Worm (Caenorhabditis elegans) whole organism, L1 larva: ENCODE results near the gene C17H12.37.

Experiments used
- C04F5.9 ChIP-seq: sonication (generic microtip); optimal IDR thresholded peaks from 2 replicates; lab custom pipeline; 2016; ENCODE audit warnings: missing genetic modification characterization, missing compliant biosample characterization
- C16A3.4 ChIP-seq: fragments of 150-350 bp; optimal IDR thresholded peaks from 2 replicates; lab custom pipeline; 2014; ENCODE audit warnings: missing biosample characterization, missing genetic modification characterization
- C34B4.2 ChIP-seq: sonication (generic microtip); optimal IDR thresholded peaks from 2 replicates; lab custom pipeline; 2017; ENCODE audit warnings: mild to moderate bottlenecking, missing genetic modification characterization, missing compliant biosample characterization
- F16B12.6 ChIP-seq: fragments of 150-350 bp; optimal IDR thresholded peaks from 2 replicates; lab custom pipeline; 2014; ENCODE audit warnings: missing biosample characterization, missing genetic modification characterization
- Y116A8C.19 ChIP-seq: sonication (generic microtip); optimal IDR thresholded peaks from 2 replicates; lab custom pipeline; 2016; ENCODE audit warnings: missing compliant biosample characterization, missing genetic modification characterization, borderline replicate concordance
- aha-1 ChIP-seq: fragments of 150-350 bp; optimal IDR thresholded peaks from 2 replicates; lab custom pipeline; 2014; ENCODE audit warnings: missing biosample characterization, missing genetic modification characterization
- alr-1 ChIP-seq: fragments of 200-800 bp; sonication (Bioruptor generic); optimal IDR thresholded peaks from 2 replicates; lab custom pipeline; 2018; ENCODE audit warnings: borderline replicate concordance, mild to moderate bottlenecking, missing genetic modification characterization, missing compliant biosample characterization
- ama-1 ChIP-seq: fragments of 150-350 bp; optimal IDR thresholded peaks from 2 replicates; lab custom pipeline; 2014
- blmp-1 ChIP-seq: fragments of 150-350 bp; optimal IDR thresholded peaks from 2 replicates; lab custom pipeline; 2014; ENCODE audit warnings: missing biosample characterization, missing genetic modification characterization
- ceh-63 ChIP-seq: fragments of 200-800 bp; sonication (Bioruptor generic); optimal IDR thresholded peaks from 2 replicates; lab custom pipeline; 2018; ENCODE audit warnings: mild to moderate bottlenecking, missing genetic modification characterization, missing compliant biosample characterization
- ceh-82 ChIP-seq, 3 experiments: fragments of 150-350 bp in 1 of 3; sonication (generic microtip) in 2 of 3; optimal IDR thresholded peaks; 2 replicates each; lab custom pipeline; 2014 to 2017; ENCODE audit warnings: missing biosample characterization in 3 of 3, missing genetic modification characterization in 3 of 3
- ceh-88 ChIP-seq: fragments of 200-800 bp; sonication (Bioruptor generic); IDR thresholded peaks from 2 replicates; pipeline ENCODE4 v1.3.6; 2022; ENCODE audit warnings: missing genetic modification characterization, missing compliant biosample characterization
- ces-1 ChIP-seq: fragments of 150-350 bp; optimal IDR thresholded peaks from 2 replicates; lab custom pipeline; 2014; ENCODE audit warnings: missing biosample characterization, missing genetic modification reagents, missing genetic modification characterization
- dpl-1 ChIP-seq, 3 experiments: fragments of 150-350 bp in 2 of 3; sonication (generic microtip) in 1 of 3; optimal IDR thresholded peaks; 2 replicates each; lab custom pipeline; 2014 to 2017; ENCODE audit warnings: missing biosample characterization in 3 of 3, missing genetic modification characterization in 3 of 3, missing genetic modification reagents in 3 of 3
- dsc-1 ChIP-seq: sonication (generic microtip); optimal IDR thresholded peaks from 2 replicates; lab custom pipeline; 2016; ENCODE audit warnings: mild to moderate bottlenecking, missing genetic modification characterization, missing compliant biosample characterization
- efl-1 ChIP-seq, 4 experiments: fragments of 150-350 bp; optimal IDR thresholded peaks in 3 of 4; peaks in 1 of 4; 1 replicate in 1 of 4; 2 replicates in 3 of 4; lab custom pipeline; 2014; ENCODE audit warnings: missing biosample characterization in 2 of 4, missing genetic modification characterization in 2 of 4, missing genetic modification reagents in 2 of 4
- efl-3 ChIP-seq: fragments of 200-800 bp; sonication (Bioruptor generic); optimal IDR thresholded peaks from 2 replicates; lab custom pipeline; 2018; ENCODE audit warnings: mild to moderate bottlenecking, missing genetic modification characterization, missing compliant biosample characterization
- egl-13 ChIP-seq: sonication (generic microtip); optimal IDR thresholded peaks from 2 replicates; lab custom pipeline; 2016; ENCODE audit warnings: missing genotype, missing genetic modification reagents, missing genetic modification characterization, missing compliant biosample characterization
- elt-2 ChIP-seq: sonication (generic microtip); optimal IDR thresholded peaks from 2 replicates; lab custom pipeline; 2016; ENCODE audit warnings: missing genetic modification characterization, mild to moderate bottlenecking, inconsistent platforms, missing compliant biosample characterization, missing genetic modification reagents
- ets-5 ChIP-seq: fragments of 200-800 bp; sonication (Bioruptor generic); IDR thresholded peaks from 2 replicates; pipeline ENCODE4 v1.3.6; 2022; ENCODE audit warnings: missing genetic modification characterization, missing compliant biosample characterization
- fkh-4 ChIP-seq: sonication (generic microtip); optimal IDR thresholded peaks from 2 replicates; lab custom pipeline; 2016; ENCODE audit warnings: missing compliant biosample characterization, missing genetic modification characterization, borderline replicate concordance
- hlh-17 ChIP-seq: fragments of 200-800 bp; sonication (Bioruptor generic); optimal IDR thresholded peaks from 2 replicates; lab custom pipeline; 2018; ENCODE audit warnings: missing genetic modification characterization, mild to moderate bottlenecking, missing compliant biosample characterization, moderate library complexity, borderline replicate concordance
- irx-1 ChIP-seq: sonication (generic microtip); optimal IDR thresholded peaks from 2 replicates; lab custom pipeline; 2016; ENCODE audit warnings: missing genetic modification characterization, missing compliant biosample characterization
- isw-1 ChIP-seq: fragments of 200-800 bp; sonication (Bioruptor generic); IDR thresholded peaks from 2 replicates; pipeline ENCODE4 v1.3.6; 2022; ENCODE audit warnings: missing genetic modification characterization, missing compliant biosample characterization
- jun-1 ChIP-seq: fragments of 150-350 bp; optimal IDR thresholded peaks from 2 replicates; lab custom pipeline; 2014; ENCODE audit warnings: missing biosample characterization, missing genetic modification reagents, missing genetic modification characterization
- lin-13 ChIP-seq: fragments of 150-350 bp; optimal IDR thresholded peaks from 2 replicates; lab custom pipeline; 2014; ENCODE audit warnings: missing biosample characterization, missing genetic modification reagents, missing genetic modification characterization
- lin-39 ChIP-seq: fragments of 150-350 bp; optimal IDR thresholded peaks from 2 replicates; lab custom pipeline; 2014; ENCODE audit warnings: missing biosample characterization, missing genetic modification reagents, missing genetic modification characterization
- lsy-2 ChIP-seq, 2 experiments: fragments of 150-350 bp; optimal IDR thresholded peaks; 2 replicates each; lab custom pipeline; 2014; ENCODE audit warnings: missing biosample characterization in 2 of 2, missing genetic modification characterization in 2 of 2
- mab-9 ChIP-seq: fragments of 200-800 bp; sonication (Bioruptor generic); IDR thresholded peaks from 2 replicates; pipeline ENCODE4 v1.3.6; 2022; ENCODE audit warnings: missing genetic modification reagents, missing genetic modification characterization, missing compliant biosample characterization
- mef-2 ChIP-seq: fragments of 150-350 bp; optimal IDR thresholded peaks from 2 replicates; lab custom pipeline; 2014; ENCODE audit warnings: missing biosample characterization, missing genetic modification characterization
- nhr-12 ChIP-seq: sonication (generic microtip); optimal IDR thresholded peaks from 2 replicates; lab custom pipeline; 2017; ENCODE audit warnings: missing biosample characterization, missing genetic modification characterization
- nhr-20 ChIP-seq: sonication (generic microtip); optimal IDR thresholded peaks from 2 replicates; lab custom pipeline; 2016; ENCODE audit warnings: mild to moderate bottlenecking, missing genetic modification characterization, missing compliant biosample characterization
- nhr-237 ChIP-seq: fragments of 150-350 bp; optimal IDR thresholded peaks from 2 replicates; lab custom pipeline; 2014; ENCODE audit warnings: missing biosample characterization, missing genetic modification characterization
- nhr-28 ChIP-seq: fragments of 150-350 bp; optimal IDR thresholded peaks from 2 replicates; lab custom pipeline; 2014; ENCODE audit warnings: missing biosample characterization, missing genetic modification characterization
- nhr-71 ChIP-seq: sonication (generic microtip); optimal IDR thresholded peaks from 2 replicates; lab custom pipeline; 2016; ENCODE audit warnings: mild to moderate bottlenecking, missing genetic modification characterization, moderate library complexity, missing compliant biosample characterization
- nhr-76 ChIP-seq: sonication (generic microtip); optimal IDR thresholded peaks from 2 replicates; lab custom pipeline; 2017; ENCODE audit warnings: missing biosample characterization, missing genetic modification characterization
- nhr-77 ChIP-seq: fragments of 150-350 bp; optimal IDR thresholded peaks from 2 replicates; lab custom pipeline; 2014; ENCODE audit warnings: missing biosample characterization, missing genetic modification characterization
- nhr-84 ChIP-seq: sonication (generic microtip); optimal IDR thresholded peaks from 2 replicates; lab custom pipeline; 2017; ENCODE audit warnings: missing biosample characterization, missing genetic modification characterization
- nhr-85 ChIP-seq: sonication (generic microtip); peaks from one replicate; lab custom pipeline; 2016; ENCODE audit warnings: missing genetic modification characterization, inconsistent platforms, missing compliant biosample characterization
- nhr-90 ChIP-seq: sonication (generic microtip); optimal IDR thresholded peaks from 2 replicates; lab custom pipeline; 2016; ENCODE audit warnings: mild to moderate bottlenecking, missing genetic modification characterization, missing compliant biosample characterization; ENCODE audit not compliant: poor library complexity
- pax-3 ChIP-seq: fragments of 200-800 bp; sonication (Bioruptor generic); optimal IDR thresholded peaks from 2 replicates; lab custom pipeline; 2018; ENCODE audit warnings: mild to moderate bottlenecking, missing genetic modification characterization, moderate library complexity, missing compliant biosample characterization
- pqm-1 ChIP-seq: sonication (generic microtip); optimal IDR thresholded peaks from 3 replicates; lab custom pipeline; 2017; ENCODE audit warnings: missing biosample characterization, missing genetic modification characterization
- snpc-4 ChIP-seq: fragments of 150-350 bp; optimal IDR thresholded peaks from 2 replicates; lab custom pipeline; 2014; ENCODE audit warnings: missing biosample characterization, missing genetic modification characterization
- snu-23 ChIP-seq: sonication (generic microtip); optimal IDR thresholded peaks from 2 replicates; lab custom pipeline; 2016; ENCODE audit warnings: missing genetic modification characterization, missing compliant biosample characterization
- sox-4 ChIP-seq: sonication (generic microtip); optimal IDR thresholded peaks from 2 replicates; lab custom pipeline; 2016; ENCODE audit warnings: missing genetic modification characterization, missing compliant biosample characterization
- unc-30 ChIP-seq: sonication (generic microtip); optimal IDR thresholded peaks from 2 replicates; lab custom pipeline; 2017; ENCODE audit warnings: missing biosample characterization, missing genetic modification characterization
- unc-62 ChIP-seq: fragments of 150-350 bp; optimal IDR thresholded peaks from 2 replicates; lab custom pipeline; 2014; ENCODE audit warnings: missing biosample characterization, missing genetic modification reagents, missing genetic modification characterization
- vab-15 ChIP-seq: sonication (generic microtip); optimal IDR thresholded peaks from 2 replicates; lab custom pipeline; 2017; ENCODE audit warnings: missing genotype, mild to moderate bottlenecking, missing genetic modification characterization, missing compliant biosample characterization
- xbp-1 ChIP-seq: sonication (generic microtip); optimal IDR thresholded peaks from 2 replicates; lab custom pipeline; 2016; ENCODE audit warnings: missing genetic modification characterization, missing compliant biosample characterization
- zip-4 ChIP-seq: fragments of 200-800 bp; sonication (Bioruptor generic); optimal IDR thresholded peaks from 2 replicates; lab custom pipeline; 2018; ENCODE audit warnings: mild to moderate bottlenecking, missing genetic modification characterization, moderate library complexity, missing compliant biosample characterization
- ztf-4 ChIP-seq: fragments of 150-350 bp; optimal IDR thresholded peaks from 2 replicates; lab custom pipeline; 2014; ENCODE audit warnings: missing biosample characterization, missing genetic modification characterization

C17H12.37 gene

ce11 chrIV:6836769-6837168, 31.9 kb downstream of the C17H12.37 start (continued):
- TF ChIP-seq C16A3.4 (tag; lab: Kevin White, UChicago) = no peak
- TF ChIP-seq aha-1 (tag; lab: Kevin White, UChicago) = no peak
- no peak for TF ChIP-seq nhr-28 (tag; lab: Kevin White, UChicago)
- no peak for TF ChIP-seq nhr-90 (tag; lab: Kevin White, UChicago)

ce11 chrIV:6839091-6839522, 34.2 kb downstream of the C17H12.37 start:
- TF ChIP-seq nhr-84 (tag; lab: Kevin White, UChicago) = no peak
- peak; percentile 34 for TF ChIP-seq nhr-237 (tag; lab: Kevin White, UChicago)
- TF ChIP-seq snpc-4 = no peak
- TF ChIP-seq ets-5 (GFP tag; lab: Robert Waterston, UW) = no peak
- peak; percentile 61 for TF ChIP-seq lin-39 (tag; lab: Kevin White, UChicago)
- no peak for TF ChIP-seq alr-1 (tag; lab: Kevin White, UChicago)
- no peak for TF ChIP-seq unc-30 (tag; lab: Kevin White, UChicago)
- no peak for TF ChIP-seq Y116A8C.19 (tag; lab: Kevin White, UChicago)
- peak; percentile 15 for TF ChIP-seq mef-2 (tag; lab: Kevin White, UChicago)
- peak; percentile 83 for TF ChIP-seq dsc-1 (tag; lab: Kevin White, UChicago)
- TF ChIP-seq ceh-82 (tag; optimal IDR thresholded peaks at IDR 0.05; lab: Kevin White, UChicago) = peak; percentile 67 to 78 (median 77)
- peak; percentile 36 to 52 (median 45) for TF ChIP-seq dpl-1 (GFP tag; optimal IDR thresholded peaks at IDR 0.05; lab: Kevin White, UChicago)
- no peak for TF ChIP-seq ceh-63
- TF ChIP-seq pqm-1 (tag; lab: Kevin White, UChicago) = peak; percentile 49
- TF ChIP-seq vab-15 = no peak
- no peak for TF ChIP-seq C04F5.9 (tag; lab: Kevin White, UChicago)
- TF ChIP-seq hlh-17 (GFP tag; lab: Kevin White, UChicago) = no peak
- peak; percentile 18 for TF ChIP-seq sox-4 (tag; lab: Kevin White, UChicago)
- TF ChIP-seq nhr-76 (tag; lab: Kevin White, UChicago) = no peak
- TF ChIP-seq xbp-1 (tag; lab: Kevin White, UChicago) = peak; percentile 74
- peak; percentile 31 for TF ChIP-seq pax-3
- no peak for TF ChIP-seq C34B4.2
- peak; percentile 56 for TF ChIP-seq ztf-4 (tag; lab: Kevin White, UChicago)
- TF ChIP-seq blmp-1 = peak; percentile 80
- TF ChIP-seq ama-1 (lab: Kevin White, UChicago) = no peak
- TF ChIP-seq irx-1 (tag; lab: Kevin White, UChicago) = peak; percentile 79
- TF ChIP-seq lin-13 (GFP tag; lab: Kevin White, UChicago) = peak; percentile 58
- TF ChIP-seq F16B12.6 (tag; lab: Kevin White, UChicago) = no peak
- peak; percentile 69 for TF ChIP-seq nhr-85
- TF ChIP-seq fkh-4 = no peak
- peak; percentile 67 for TF ChIP-seq isw-1 (GFP tag; lab: Robert Waterston, UW)
- peak; percentile 75 for TF ChIP-seq nhr-77
- no peak for TF ChIP-seq efl-3
- peak; percentile 79 for TF ChIP-seq jun-1 (tag; lab: Kevin White, UChicago)
- no peak for TF ChIP-seq zip-4
- no peak for TF ChIP-seq ces-1 (GFP tag; lab: Kevin White, UChicago)
- TF ChIP-seq nhr-71 = peak; percentile 96
- no peak for TF ChIP-seq unc-62
- TF ChIP-seq ceh-88 = peak; percentile 56; the same call in 1 of the 2 replicates
- TF ChIP-seq nhr-12 (tag; lab: Kevin White, UChicago) = no peak
- peak; percentile 90 for TF ChIP-seq snu-23 (GFP tag; lab: Kevin White, UChicago)
- peak; percentile 90 for TF ChIP-seq egl-13 (tag; lab: Kevin White, UChicago)
- peak; percentile 80 to 86 for TF ChIP-seq lsy-2 (tag; optimal IDR thresholded peaks at IDR 0.05; lab: Kevin White, UChicago)
- TF ChIP-seq C16A3.4 (tag; lab: Kevin White, UChicago) = no peak
- peak; percentile 88 for TF ChIP-seq nhr-20 (tag; lab: Kevin White, UChicago)
- TF ChIP-seq elt-2 (tag; lab: Kevin White, UChicago) = peak; percentile 92
- peak; percentile 72 to 74 for TF ChIP-seq efl-1 (optimal IDR thresholded peaks at IDR 0.05; lab: Kevin White, UChicago)
- TF ChIP-seq efl-1 (GFP tag; optimal IDR thresholded peaks at IDR 0.05 in 1 of 2; lab: Kevin White, UChicago) = peak; percentile 40 to 90
- no peak; the same call in 1 of the 2 replicates for TF ChIP-seq mab-9 (GFP tag; lab: Robert Waterston, UW)
- TF ChIP-seq nhr-28 (tag; lab: Kevin White, UChicago) = no peak
